Fruit fly (Drosophila melanogaster): Measurements from ENCODE around the gene nis.

The nis gene

dm6 chr2L:1620797-1621196 is 33.8 kb upstream of the nis start (continued):
- TF ChIP-seq Hr78 (GFP tag; optimal IDR thresholded peaks at IDR 0.05) (no peak), lmd (GFP tag; IDR thresholded peaks at IDR 0.05) (peak; percentile 73), Lim3 (GFP tag; IDR thresholded peaks at IDR 0.05) (no peak), Dek (tag; optimal IDR thresholded peaks at IDR 0.05) (peak; percentile 73), bbx (GFP tag; IDR thresholded peaks at IDR 0.05; ENCODE audit: partially characterized antibody) (no peak), CG13894 (tag; optimal IDR thresholded peaks at IDR 0.05) (peak; percentile 66), CG7839 (tag; optimal IDR thresholded peaks at IDR 0.05) (peak; percentile 76), Bteb2 (GFP tag; optimal IDR thresholded peaks at IDR 0.05) (no peak), CG17328 (GFP tag; IDR thresholded peaks at IDR 0.05) (peak; percentile 61), repo (GFP tag; optimal IDR thresholded peaks at IDR 0.05) (no peak), CG3995 (GFP tag; optimal IDR thresholded peaks at IDR 0.05) (no peak), Side (GFP tag; optimal IDR thresholded peaks at IDR 0.05) (peak; percentile 7), CG3163 (GFP tag; optimal IDR thresholded peaks at IDR 0.05) (peak; percentile 20), CG18619 (GFP tag; optimal IDR thresholded peaks at IDR 0.05) (peak; percentile 62), unc-4 (GFP tag; IDR thresholded peaks at IDR 0.05; ENCODE audit: partially characterized antibody) (no peak), D19A (tag; optimal IDR thresholded peaks at IDR 0.05) (peak; percentile 43), Sin3A (optimal IDR thresholded peaks at IDR 0.05) (no peak), dysf (GFP tag; IDR thresholded peaks at IDR 0.05) (peak; percentile 79), CTCF (GFP tag; optimal IDR thresholded peaks at IDR 0.05) (no peak), ase (GFP tag; IDR thresholded peaks at IDR 0.05) (peak; percentile 41; the same call in 1 of the 3 replicates), CG2678 (tag; optimal IDR thresholded peaks at IDR 0.05) (peak; percentile 80), Awh (GFP tag; IDR thresholded peaks at IDR 0.05) (peak; percentile 16; the same call in 1 of the 2 replicates), dati (GFP tag; IDR thresholded peaks at IDR 0.05) (no peak), odd (GFP tag; optimal IDR thresholded peaks at IDR 0.05) (peak; percentile 47), zfh2 (GFP tag; optimal IDR thresholded peaks at IDR 0.05) (peak; percentile 27), cad (GFP tag; optimal IDR thresholded peaks at IDR 0.05) (no peak), Gug (GFP tag; IDR thresholded peaks at IDR 0.05) (peak; percentile 41; the same call in 2 of the 4 replicates), H15 (GFP tag; IDR thresholded peaks at IDR 0.05) (no peak; the same call in 2 of the 3 replicates), CoRest (tag; optimal IDR thresholded peaks at IDR 0.05) (peak; percentile 68), CG10543 (GFP tag; optimal IDR thresholded peaks at IDR 0.05) (peak; percentile 72), CG10147 (GFP tag; optimal IDR thresholded peaks at IDR 0.05) (peak; percentile 75), Eip74EF (GFP tag; optimal IDR thresholded peaks at IDR 0.05) (peak in 1 of 2 experiments; percentile 35), CG2712 (tag; optimal IDR thresholded peaks at IDR 0.05) (peak; percentile 51), CG17186 (GFP tag; optimal IDR thresholded peaks at IDR 0.05) (no peak), emc (GFP tag; optimal IDR thresholded peaks at IDR 0.05) (no peak), h (optimal IDR thresholded peaks at IDR 0.05) (no peak), CG8765 (GFP tag; IDR thresholded peaks at IDR 0.05) (no peak), CG4360 (GFP tag; IDR thresholded peaks at IDR 0.05) (0 out of 2 replicates have a peak, but pooled peaks have one; percentile 16), Bgb (GFP tag; IDR thresholded peaks at IDR 0.05; ENCODE audit: partially characterized antibody) (no peak), NFAT (GFP tag; IDR thresholded peaks at IDR 0.05) (no peak), ash1 (GFP tag; optimal IDR thresholded peaks at IDR 0.05) (no peak), cas (GFP tag; IDR thresholded peaks at IDR 0.05) (no peak), CG3847 (GFP tag; IDR thresholded peaks at IDR 0.05) (peak; percentile 59; the same call in 1 of the 2 replicates), Optix (GFP tag; IDR thresholded peaks at IDR 0.05) (peak; percentile 67), da (GFP tag; optimal IDR thresholded peaks at IDR 0.05) (no peak), Oli (tag; optimal IDR thresholded peaks at IDR 0.05) (peak; percentile 69), Usf (GFP tag; optimal IDR thresholded peaks at IDR 0.05) (no peak), nom (GFP tag; optimal IDR thresholded peaks at IDR 0.05) (no peak), aop (GFP tag; IDR thresholded peaks at IDR 0.05) (no peak), CG11456 (GFP tag; IDR thresholded peaks at IDR 0.05) (peak; percentile 75), CG14014 (GFP tag; IDR thresholded peaks at IDR 0.05) (peak; percentile 73), mam (GFP tag; optimal IDR thresholded peaks at IDR 0.05) (peak; percentile 70), Nf-YA (GFP tag; IDR thresholded peaks at IDR 0.05) (peak; percentile 48; the same call in 1 of the 2 replicates)
